Fruit fly (Drosophila melanogaster): Measurements from ENCODE around the gene CG14645.

DNA sequence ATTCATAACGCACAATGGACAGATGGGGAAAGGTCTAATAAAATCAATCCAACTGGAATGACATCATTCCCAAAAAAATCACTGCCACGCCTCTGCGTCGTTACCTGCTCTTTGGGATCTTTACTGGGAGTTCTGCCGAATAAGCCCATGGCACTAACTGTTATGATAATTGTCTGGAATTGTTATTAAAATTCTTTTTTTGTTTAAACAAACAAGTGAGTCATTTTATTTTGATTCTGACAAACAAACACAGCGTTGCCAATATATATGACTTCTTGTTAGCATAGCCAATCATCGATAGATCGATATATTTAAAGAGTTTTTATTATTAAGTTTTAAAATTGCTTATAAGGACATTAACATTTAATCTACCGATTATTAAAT lies 24.2 kb upstream of the CG14645 start, which contains the start of gene Vps24:
- no peak for TF ChIP-seq CTCF (optimal IDR thresholded peaks at IDR 0.05)
- no peak for TF ChIP-seq CG8478 (optimal IDR thresholded peaks at IDR 0.05)

Data from S2 (cell line).